Fruit fly (Drosophila melanogaster) whole organism: ENCODE results near the gene CG15725.

Source experiments
- CG8478 ChIP-seq: fragments of >200 bp; optimal IDR thresholded peaks from 2 replicates; lab custom pipeline; 2018; ENCODE audit warnings: inconsistent platforms
- Dll ChIP-seq: fragments of >200 bp; optimal IDR thresholded peaks from 2 replicates; lab custom pipeline; 2017
- EcR ChIP-seq, 2 experiments: fragments of >200 bp; optimal IDR thresholded peaks; 2 replicates each; lab custom pipeline; 2017; ENCODE audit warnings: missing biosample characterization in 2 of 2, missing genetic modification characterization in 2 of 2, missing genetic modification reagents in 2 of 2
- pan ChIP-seq: fragments of >200 bp; optimal IDR thresholded peaks from 2 replicates; lab custom pipeline; 2017
- psq ChIP-seq: fragments of >200 bp; optimal IDR thresholded peaks from 2 replicates; lab custom pipeline; 2017
- usp ChIP-seq: fragments of >200 bp; optimal IDR thresholded peaks from 2 replicates; lab custom pipeline; 2017; ENCODE audit warnings: missing biosample characterization, missing genetic modification characterization, mixed read lengths

Gene CG15725

dm6 chrX:12705554-12705953 lies at the start of gene CG15725:
CG15725 (plus strand) TSS chrX:12705854.
- TF ChIP-seq Dll (no peak), usp (GFP tag; lab: Kevin White, UChicago) (no peak), CG8478 (no peak), EcR (GFP tag; optimal IDR thresholded peaks at IDR 0.05; lab: Kevin White, UChicago) (no peak), pan (lab: Kevin White, UChicago) (no peak)

- TF ChIP-seq usp (GFP tag; lab: Kevin White, UChicago), result no peak
- no peak for TF ChIP-seq Dll
- TF ChIP-seq psq (lab: Kevin White, UChicago), result no peak
- no peak for TF ChIP-seq pan (lab: Kevin White, UChicago)
- no peak for TF ChIP-seq EcR (GFP tag; optimal IDR thresholded peaks at IDR 0.05; lab: Kevin White, UChicago)
- no peak for TF ChIP-seq CG8478
Observed at dm6 chrX:12658400-12658998, 47.2 kb upstream of the CG15725 start.

dm6 chrX:12658999-12659560 lies 46.6 kb upstream of the CG15725 start, which contains the start of gene Tis11:
Tis11 (plus strand) TSS chrX:12659415.
- no peak for TF ChIP-seq pan (lab: Kevin White, UChicago)
- TF ChIP-seq EcR (GFP tag; optimal IDR thresholded peaks at IDR 0.05; lab: Kevin White, UChicago), result no peak
- no peak for TF ChIP-seq CG8478
- no peak for TF ChIP-seq Dll
- no peak for TF ChIP-seq psq (lab: Kevin White, UChicago)
- TF ChIP-seq usp (GFP tag; lab: Kevin White, UChicago), result no peak

- TF ChIP-seq CG8478, result no peak
- no peak for TF ChIP-seq Dll
- no peak for TF ChIP-seq usp (GFP tag; lab: Kevin White, UChicago)
- no peak for TF ChIP-seq psq (lab: Kevin White, UChicago)
- TF ChIP-seq pan (lab: Kevin White, UChicago), result no peak
- no peak for TF ChIP-seq EcR (GFP tag; optimal IDR thresholded peaks at IDR 0.05; lab: Kevin White, UChicago)
Observed at dm6 chrX:12660030-12660630, 45.5 kb upstream of the CG15725 start.

dm6 chrX:12661435-12661949 lies 44.2 kb upstream of the CG15725 start:
- TF ChIP-seq pan (lab: Kevin White, UChicago) (no peak), Dll (no peak), psq (lab: Kevin White, UChicago) (no peak), CG8478 (no peak), EcR (GFP tag; optimal IDR thresholded peaks at IDR 0.05; lab: Kevin White, UChicago) (no peak), usp (GFP tag; lab: Kevin White, UChicago) (no peak)

- TF ChIP-seq psq (lab: Kevin White, UChicago) (no peak), CG8478 (no peak), EcR (GFP tag; optimal IDR thresholded peaks at IDR 0.05; lab: Kevin White, UChicago) (no peak), usp (GFP tag; lab: Kevin White, UChicago) (no peak), Dll (no peak), pan (lab: Kevin White, UChicago) (no peak)
Observed at dm6 chrX:12662679-12663463, 42.8 kb upstream of the CG15725 start.

DNA sequence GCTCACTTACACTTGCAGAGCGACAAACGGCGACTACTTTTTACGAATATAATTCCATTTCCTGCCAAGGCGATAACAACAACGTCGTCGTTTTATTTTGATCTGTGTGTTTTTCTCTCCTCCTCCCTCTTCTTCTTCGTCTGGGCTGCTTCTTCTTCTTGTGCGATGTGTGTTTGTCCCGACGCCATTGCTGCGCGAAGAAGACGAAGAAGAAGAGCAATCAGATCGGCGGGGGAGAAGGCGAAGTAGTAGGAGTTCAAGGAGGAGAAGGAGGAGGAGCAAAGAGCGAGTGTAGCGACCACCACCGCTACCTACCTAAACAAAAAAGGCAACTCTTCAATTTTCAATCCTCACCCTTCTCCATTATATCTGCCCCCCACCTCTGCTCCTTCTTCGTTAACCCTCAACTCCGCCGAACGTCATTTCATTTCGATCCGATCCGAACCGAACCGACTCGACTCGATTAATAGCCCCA lies 42.2 kb upstream of the CG15725 start:
- TF ChIP-seq Dll (no peak), psq (lab: Kevin White, UChicago) (no peak), pan (lab: Kevin White, UChicago) (no peak), usp (GFP tag; lab: Kevin White, UChicago) (no peak), EcR (GFP tag; optimal IDR thresholded peaks at IDR 0.05; lab: Kevin White, UChicago) (peak in 1 of 2 experiments; percentile 30)

- TF ChIP-seq psq (lab: Kevin White, UChicago) (no peak), EcR (GFP tag; optimal IDR thresholded peaks at IDR 0.05; lab: Kevin White, UChicago) (no peak)
Observed at dm6 chrX:12664117-12664783, 41.4 kb upstream of the CG15725 start.

dm6 chrX:12665112-12665795 lies 40.4 kb upstream of the CG15725 start:
- no peak for TF ChIP-seq usp (GFP tag; lab: Kevin White, UChicago)
- peak; percentile 30 for TF ChIP-seq CG8478

DNA sequence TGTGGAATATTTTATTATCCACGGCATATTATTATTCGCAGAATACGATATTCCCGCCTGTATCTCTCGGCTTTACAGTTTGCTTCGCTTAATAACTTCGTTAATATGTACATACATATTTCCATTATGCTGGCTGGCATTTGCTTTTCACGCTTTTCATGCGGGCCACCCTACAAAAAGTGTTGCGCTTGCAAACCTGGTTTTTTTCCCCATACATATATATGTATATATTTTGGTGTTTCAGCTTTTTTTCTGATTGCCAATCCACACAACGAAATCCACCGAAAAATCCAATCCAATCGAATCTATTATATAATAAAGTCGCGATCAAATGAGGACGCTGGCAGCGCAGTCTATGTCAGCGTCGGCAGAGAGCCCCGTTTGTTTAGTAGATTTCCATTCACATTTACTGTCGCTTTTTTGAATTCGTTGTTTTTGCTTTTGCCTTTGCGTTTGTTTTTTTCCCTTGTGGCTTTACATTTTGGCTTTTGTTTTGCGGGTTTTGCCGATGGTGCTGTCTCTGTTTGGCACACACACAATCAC lies 39.8 kb upstream of the CG15725 start:
- TF ChIP-seq EcR (GFP tag; optimal IDR thresholded peaks at IDR 0.05; lab: Kevin White, UChicago), result no peak
- TF ChIP-seq CG8478, result no peak
- no peak for TF ChIP-seq usp (GFP tag; lab: Kevin White, UChicago)
- no peak for TF ChIP-seq pan (lab: Kevin White, UChicago)
- TF ChIP-seq Dll, result no peak
- no peak for TF ChIP-seq psq (lab: Kevin White, UChicago)
